Worm (Caenorhabditis elegans) whole organism, early embryonic: ENCODE results near the gene xbp-1.
A peak's percentile ranks its signal among the peaks of the same experiment; 100 is the strongest.

Experiments
- B0310.2 ChIP-seq: sonication (generic microtip); optimal IDR thresholded peaks from 2 replicates; lab custom pipeline; 2016; ENCODE audit warnings: mild to moderate bottlenecking, missing genetic modification characterization, missing compliant biosample characterization
- F13C5.2 ChIP-seq: sonication (generic microtip); optimal IDR thresholded peaks from 2 replicates; lab custom pipeline; 2017; ENCODE audit warnings: mild to moderate bottlenecking, missing genetic modification characterization, inconsistent platforms, missing compliant biosample characterization
- aly-1 ChIP-seq: sonication (generic microtip); optimal IDR thresholded peaks from 2 replicates; lab custom pipeline; 2016; ENCODE audit warnings: missing genetic modification characterization, missing compliant biosample characterization
- ama-1 ChIP-seq: fragments of 150-350 bp; optimal IDR thresholded peaks from 2 replicates; lab custom pipeline; 2014
- ceh-13 ChIP-seq: fragments of 200-800 bp; sonication (Bioruptor generic); optimal IDR thresholded peaks from 2 replicates; lab custom pipeline; 2018; ENCODE audit warnings: mild to moderate bottlenecking, missing genetic modification characterization, missing compliant biosample characterization
- ceh-36 ChIP-seq: sonication (generic microtip); optimal IDR thresholded peaks from 2 replicates; lab custom pipeline; 2016; ENCODE audit warnings: missing genetic modification characterization, inconsistent platforms, missing compliant biosample characterization
- ets-7 ChIP-seq: sonication (generic microtip); optimal IDR thresholded peaks from 2 replicates; lab custom pipeline; 2016; ENCODE audit warnings: missing genotype, missing genetic modification characterization, missing compliant biosample characterization
- flt-1 ChIP-seq: fragments of 200-800 bp; sonication (Bioruptor generic); IDR thresholded peaks from 2 replicates; pipeline ENCODE4 v1.3.6; 2022; ENCODE audit warnings: missing genetic modification characterization, missing compliant biosample characterization
- hmbx-1 ChIP-seq: sonication (generic microtip); optimal IDR thresholded peaks from 2 replicates; lab custom pipeline; 2016; ENCODE audit warnings: mild to moderate bottlenecking, missing genetic modification characterization, missing compliant biosample characterization
- hmg-4 ChIP-seq: fragments of 200-800 bp; sonication (Bioruptor generic); optimal IDR thresholded peaks from 2 replicates; lab custom pipeline; 2018; ENCODE audit warnings: mild to moderate bottlenecking, missing genetic modification characterization, missing compliant biosample characterization
- hnd-1 ChIP-seq: sonication (generic microtip); optimal IDR thresholded peaks from 2 replicates; lab custom pipeline; 2016; ENCODE audit warnings: missing genetic modification characterization, missing compliant biosample characterization
- pes-1 ChIP-seq: fragments of 200-800 bp; sonication (Bioruptor generic); IDR thresholded peaks from 2 replicates; pipeline ENCODE4 v1.3.6; 2022; ENCODE audit warnings: missing genetic modification reagents, missing genetic modification characterization, missing compliant biosample characterization
- scrt-1 ChIP-seq: fragments of 200-800 bp; sonication (Bioruptor generic); IDR thresholded peaks from 2 replicates; pipeline ENCODE4 v1.3.6; 2022; ENCODE audit warnings: missing genetic modification characterization, missing compliant biosample characterization
- sea-1 ChIP-seq: fragments of 200-800 bp; sonication (Bioruptor generic); conservative IDR thresholded peaks from 2 replicates; pipeline ENCODE4 v1.3.6; 2022; ENCODE audit warnings: missing genetic modification characterization, missing compliant biosample characterization
- tbx-11 ChIP-seq: fragments of 200-800 bp; sonication (Bioruptor generic); IDR thresholded peaks from 2 replicates; pipeline ENCODE4 v1.3.6; 2022; ENCODE audit warnings: missing genetic modification characterization, missing compliant biosample characterization
- tbx-37 ChIP-seq: fragments of 200-800 bp; sonication (Bioruptor generic); conservative IDR thresholded peaks from 2 replicates; pipeline ENCODE4 v1.3.6; 2022; ENCODE audit warnings: missing genetic modification reagents, missing genetic modification characterization, missing compliant biosample characterization
- tra-4 ChIP-seq: sonication (generic microtip); optimal IDR thresholded peaks from 2 replicates; lab custom pipeline; 2017; ENCODE audit warnings: missing genetic modification characterization, missing compliant biosample characterization

xbp-1 gene

DNA sequence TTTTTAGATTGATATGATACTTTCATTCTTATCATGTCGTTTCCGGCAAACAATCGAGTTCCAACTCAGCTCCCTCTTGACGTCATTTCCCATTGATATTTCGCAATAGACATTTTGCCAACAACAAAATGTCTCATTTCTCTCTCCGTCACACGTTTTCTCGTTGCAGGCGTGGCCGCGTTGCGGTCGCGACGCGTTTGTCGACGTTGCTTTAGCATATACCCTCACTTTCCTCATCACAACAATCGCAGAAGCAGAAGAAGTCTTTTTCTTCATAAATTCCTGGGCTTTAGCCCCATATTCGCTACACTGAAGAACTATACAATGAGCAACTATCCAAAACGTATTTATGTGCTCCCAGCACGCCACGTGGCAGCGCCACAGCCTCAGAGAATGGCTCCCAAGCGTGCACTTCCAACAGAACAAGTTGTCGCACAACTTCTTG lies at the start of gene xbp-1:
Gene xbp-1 (plus strand): TSS at position 151 of the 445 bp plus-strand sequence.
- TF ChIP-seq hmg-4 (GFP tag; lab: Kevin White, UChicago) (peak; percentile 42), ama-1 (lab: Kevin White, UChicago) (peak; percentile 6), B0310.2 (tag; lab: Kevin White, UChicago) (peak; percentile 62), flt-1 (GFP tag; lab: Robert Waterston, UW) (no peak), hnd-1 (tag; lab: Kevin White, UChicago) (no peak), hmbx-1 (tag; lab: Kevin White, UChicago) (no peak), ceh-13 (no peak), tra-4 (tag; lab: Kevin White, UChicago) (no peak), scrt-1 (GFP tag; lab: Robert Waterston, UW) (no peak), sea-1 (GFP tag; lab: Robert Waterston, UW) (0 out of 2 replicates have a peak, but pooled peaks have one; percentile 21), tbx-11 (GFP tag; lab: Robert Waterston, UW) (no peak), aly-1 (tag; lab: Kevin White, UChicago) (peak; percentile 15), F13C5.2 (tag; lab: Kevin White, UChicago) (peak; percentile 63), tbx-37 (GFP tag; lab: Robert Waterston, UW) (no peak), ceh-36 (no peak), pes-1 (GFP tag; lab: Robert Waterston, UW) (no peak), ets-7 (tag; lab: Kevin White, UChicago) (no peak)

DNA sequence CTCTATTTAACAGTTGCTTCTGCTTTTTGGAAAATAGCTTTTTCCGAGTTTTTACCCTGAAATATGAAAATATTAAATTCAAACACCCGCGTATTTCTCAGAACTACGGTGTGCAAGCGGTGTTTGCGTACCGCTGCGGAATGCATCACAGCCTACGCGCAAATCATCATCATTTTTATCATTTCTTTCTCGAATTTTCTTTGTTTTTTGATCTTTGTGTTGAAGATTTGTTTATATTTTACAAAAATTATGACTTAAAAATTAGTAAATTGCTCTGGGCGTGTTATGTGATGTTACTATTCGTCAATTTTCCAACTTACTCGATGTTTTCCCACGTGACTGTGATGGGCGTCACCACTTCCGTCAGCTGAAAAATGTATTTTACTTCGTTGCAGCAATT lies 42.7 kb upstream of the xbp-1 start:
- peak; percentile 64 for TF ChIP-seq F13C5.2 (tag; lab: Kevin White, UChicago)
- no peak for TF ChIP-seq ceh-13

DNA sequence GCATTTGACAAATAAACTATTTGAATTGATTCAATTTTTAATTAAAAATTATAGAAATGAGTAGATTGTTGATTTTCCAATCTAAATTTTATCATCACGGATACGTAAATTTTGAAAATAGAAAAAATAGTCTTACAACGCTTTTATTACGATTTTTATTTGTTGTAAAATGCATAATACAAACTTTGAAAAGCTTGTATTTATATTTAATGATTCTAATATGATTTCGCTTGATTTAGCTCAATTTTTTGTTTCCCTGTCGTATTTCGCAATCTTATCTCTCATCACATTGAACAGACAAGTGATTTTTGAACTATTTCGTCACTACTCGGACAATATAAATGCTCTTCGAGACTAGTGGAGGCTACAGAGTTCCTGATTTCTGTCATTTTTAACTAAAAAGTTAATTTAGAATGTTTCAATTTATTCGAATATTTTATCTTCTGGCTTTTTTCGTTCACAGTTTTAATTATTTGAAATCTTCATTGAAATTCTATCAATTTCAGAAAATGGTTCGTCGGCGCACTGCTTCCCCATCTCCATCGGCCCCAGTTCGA lies 42.0 kb upstream of the xbp-1 start, which contains the start of the genes wht-3 and har-1:
Gene wht-3 (minus strand): TSS at position 51 of the 557 bp plus-strand sequence.
Gene har-1 (plus strand): TSS at position 507 of the 557 bp plus-strand sequence.
- no peak for TF ChIP-seq hnd-1 (tag; lab: Kevin White, UChicago)
- TF ChIP-seq tra-4 (tag; lab: Kevin White, UChicago) = no peak
- TF ChIP-seq tbx-11 (GFP tag; lab: Robert Waterston, UW) = no peak
- no peak for TF ChIP-seq pes-1 (GFP tag; lab: Robert Waterston, UW)
- no peak for TF ChIP-seq tbx-37 (GFP tag; lab: Robert Waterston, UW)
- no peak for TF ChIP-seq ets-7 (tag; lab: Kevin White, UChicago)
- no peak for TF ChIP-seq F13C5.2 (tag; lab: Kevin White, UChicago)
- TF ChIP-seq hmbx-1 (tag; lab: Kevin White, UChicago) = no peak
- no peak for TF ChIP-seq scrt-1 (GFP tag; lab: Robert Waterston, UW)
- no peak for TF ChIP-seq sea-1 (GFP tag; lab: Robert Waterston, UW)
- TF ChIP-seq aly-1 (tag; lab: Kevin White, UChicago) = no peak
- TF ChIP-seq B0310.2 (tag; lab: Kevin White, UChicago) = no peak
- TF ChIP-seq ceh-13 = no peak
- TF ChIP-seq ama-1 (lab: Kevin White, UChicago) = no peak
- no peak for TF ChIP-seq flt-1 (GFP tag; lab: Robert Waterston, UW)
- no peak for TF ChIP-seq ceh-36
- TF ChIP-seq hmg-4 (GFP tag; lab: Kevin White, UChicago) = no peak

ce11 chrIII:4152309-4152708 lies 41.3 kb upstream of the xbp-1 start:
- no peak for TF ChIP-seq aly-1 (tag; lab: Kevin White, UChicago)
- no peak for TF ChIP-seq F13C5.2 (tag; lab: Kevin White, UChicago)
- no peak for TF ChIP-seq ama-1 (lab: Kevin White, UChicago)
- no peak for TF ChIP-seq sea-1 (GFP tag; lab: Robert Waterston, UW)
- no peak for TF ChIP-seq ceh-36
- no peak for TF ChIP-seq ets-7 (tag; lab: Kevin White, UChicago)

- TF ChIP-seq tbx-37 (GFP tag; lab: Robert Waterston, UW) = no peak
- TF ChIP-seq tbx-11 (GFP tag; lab: Robert Waterston, UW) = no peak
- TF ChIP-seq ceh-36 = no peak
- no peak for TF ChIP-seq hnd-1 (tag; lab: Kevin White, UChicago)
- no peak for TF ChIP-seq B0310.2 (tag; lab: Kevin White, UChicago)
- no peak for TF ChIP-seq hmbx-1 (tag; lab: Kevin White, UChicago)
- TF ChIP-seq hmg-4 (GFP tag; lab: Kevin White, UChicago) = no peak
- TF ChIP-seq sea-1 (GFP tag; lab: Robert Waterston, UW) = no peak
- TF ChIP-seq F13C5.2 (tag; lab: Kevin White, UChicago) = no peak
- no peak for TF ChIP-seq ceh-13
Measured at ce11 chrIII:4152828-4153227, 40.8 kb upstream of the xbp-1 start.

ce11 chrIII:4153299-4153698 lies 40.3 kb upstream of the xbp-1 start, which contains the start of gene glod-4:
Gene glod-4, plus strand, starts transcription at chrIII:4153599.
- TF ChIP-seq B0310.2 (tag; lab: Kevin White, UChicago) (no peak), aly-1 (tag; lab: Kevin White, UChicago) (no peak), hmg-4 (GFP tag; lab: Kevin White, UChicago) (no peak), tbx-11 (GFP tag; lab: Robert Waterston, UW) (no peak), flt-1 (GFP tag; lab: Robert Waterston, UW) (no peak), hmbx-1 (tag; lab: Kevin White, UChicago) (no peak), scrt-1 (GFP tag; lab: Robert Waterston, UW) (no peak), tra-4 (tag; lab: Kevin White, UChicago) (no peak), tbx-37 (GFP tag; lab: Robert Waterston, UW) (no peak), pes-1 (GFP tag; lab: Robert Waterston, UW) (no peak), ama-1 (lab: Kevin White, UChicago) (no peak)

- TF ChIP-seq F13C5.2 (tag; lab: Kevin White, UChicago) (no peak), ceh-13 (no peak), tbx-37 (GFP tag; lab: Robert Waterston, UW) (no peak), hnd-1 (tag; lab: Kevin White, UChicago) (no peak), hmg-4 (GFP tag; lab: Kevin White, UChicago) (no peak), pes-1 (GFP tag; lab: Robert Waterston, UW) (no peak), tra-4 (tag; lab: Kevin White, UChicago) (no peak), flt-1 (GFP tag; lab: Robert Waterston, UW) (no peak), scrt-1 (GFP tag; lab: Robert Waterston, UW) (no peak), tbx-11 (GFP tag; lab: Robert Waterston, UW) (no peak)
Measured at ce11 chrIII:4157298-4157697, 36.3 kb upstream of the xbp-1 start, which contains the start of gene C16C10.9. Gene C16C10.9, minus strand, starts transcription at chrIII:4157398.
